Worm (Caenorhabditis elegans): ENCODE measurements around the gene gar-1.

gar-1 gene

ce11 chrX:6458001-6458400 lies 26.7 kb downstream of the gar-1 start:
- no peak for TF ChIP-seq tab-1 (GFP tag; IDR thresholded peaks at IDR 0.05)
- no peak for TF ChIP-seq med-1 (GFP tag; optimal IDR thresholded peaks at IDR 0.05; ENCODE audit: insufficient read depth)
- no peak for TF ChIP-seq T22C8.4 (GFP tag; IDR thresholded peaks at IDR 0.05)
- no peak for TF ChIP-seq ztf-23 (GFP tag; IDR thresholded peaks at IDR 0.05)
- TF ChIP-seq klf-2 (GFP tag; conservative IDR thresholded peaks at IDR 0.05): no peak

- TF ChIP-seq T22C8.4 (GFP tag; IDR thresholded peaks at IDR 0.05) (no peak), klf-2 (GFP tag; conservative IDR thresholded peaks at IDR 0.05) (no peak), cog-1 (tag; optimal IDR thresholded peaks at IDR 0.05) (no peak), med-1 (GFP tag; optimal IDR thresholded peaks at IDR 0.05; ENCODE audit: insufficient read depth) (no peak), ztf-23 (GFP tag; IDR thresholded peaks at IDR 0.05) (no peak), ref-1 (GFP tag; conservative IDR thresholded peaks at IDR 0.05) (no peak), ztf-29 (GFP tag; IDR thresholded peaks at IDR 0.05) (no peak), flt-1 (GFP tag; IDR thresholded peaks at IDR 0.05) (no peak), tab-1 (GFP tag; IDR thresholded peaks at IDR 0.05) (no peak)
Observed at ce11 chrX:6456567-6456966, 28.1 kb downstream of the gar-1 start, which contains the start of gene pept-1. pept-1 (plus strand) TSS chrX:6456872.

- no peak for TF ChIP-seq tab-1 (GFP tag; IDR thresholded peaks at IDR 0.05)
- TF ChIP-seq ref-1 (GFP tag; conservative IDR thresholded peaks at IDR 0.05): no peak
- TF ChIP-seq T22C8.4 (GFP tag; IDR thresholded peaks at IDR 0.05): no peak
- no peak for TF ChIP-seq ztf-29 (GFP tag; IDR thresholded peaks at IDR 0.05)
- no peak for TF ChIP-seq flt-1 (GFP tag; IDR thresholded peaks at IDR 0.05)
- TF ChIP-seq cog-1 (tag; optimal IDR thresholded peaks at IDR 0.05): no peak
- no peak for TF ChIP-seq klf-2 (GFP tag; conservative IDR thresholded peaks at IDR 0.05)
- TF ChIP-seq ztf-23 (GFP tag; IDR thresholded peaks at IDR 0.05): no peak
- TF ChIP-seq med-1 (GFP tag; optimal IDR thresholded peaks at IDR 0.05; ENCODE audit: insufficient read depth): no peak
Observed at ce11 chrX:6455157-6455556, 29.5 kb downstream of the gar-1 start, which contains the start of gene nas-33. nas-33 (minus strand) TSS chrX:6455257.

- TF ChIP-seq ref-1 (GFP tag; conservative IDR thresholded peaks at IDR 0.05) (no peak), med-1 (GFP tag; optimal IDR thresholded peaks at IDR 0.05; ENCODE audit: insufficient read depth) (no peak), flt-1 (GFP tag; IDR thresholded peaks at IDR 0.05) (no peak), klf-2 (GFP tag; conservative IDR thresholded peaks at IDR 0.05) (no peak), cog-1 (tag; optimal IDR thresholded peaks at IDR 0.05) (no peak)
Observed at ce11 chrX:6450839-6451491, 33.7 kb downstream of the gar-1 start, which contains the start of the genes grl-6 and K10C2.6. grl-6 (minus strand) TSS chrX:6450939. K10C2.6 (plus strand) TSS chrX:6451441.

ce11 chrX:6448866-6449400 lies 35.7 kb downstream of the gar-1 start, which contains the start of gene fah-1:
fah-1 (minus strand) TSS chrX:6448916.
- TF ChIP-seq flt-1 (GFP tag; IDR thresholded peaks at IDR 0.05): no peak
- no peak for TF ChIP-seq med-1 (GFP tag; optimal IDR thresholded peaks at IDR 0.05; ENCODE audit: insufficient read depth)
- TF ChIP-seq ref-1 (GFP tag; conservative IDR thresholded peaks at IDR 0.05): no peak
- no peak for TF ChIP-seq cog-1 (tag; optimal IDR thresholded peaks at IDR 0.05)
- no peak for TF ChIP-seq T22C8.4 (GFP tag; IDR thresholded peaks at IDR 0.05)
- no peak for TF ChIP-seq tab-1 (GFP tag; IDR thresholded peaks at IDR 0.05)
- no peak for TF ChIP-seq klf-2 (GFP tag; conservative IDR thresholded peaks at IDR 0.05)
- no peak for TF ChIP-seq ztf-23 (GFP tag; IDR thresholded peaks at IDR 0.05)
- no peak for TF ChIP-seq ztf-29 (GFP tag; IDR thresholded peaks at IDR 0.05)

ce11 chrX:6446564-6446963 lies 38.1 kb downstream of the gar-1 start, which contains the start of gene asp-14:
asp-14 (minus strand) TSS chrX:6446664.
- no peak for TF ChIP-seq ztf-23 (GFP tag; IDR thresholded peaks at IDR 0.05)
- TF ChIP-seq ref-1 (GFP tag; conservative IDR thresholded peaks at IDR 0.05): no peak

ce11 chrX:6445239-6445638 lies 39.4 kb downstream of the gar-1 start:
- TF ChIP-seq klf-2 (GFP tag; conservative IDR thresholded peaks at IDR 0.05): no peak
- TF ChIP-seq ztf-23 (GFP tag; IDR thresholded peaks at IDR 0.05): no peak
- no peak for TF ChIP-seq ref-1 (GFP tag; conservative IDR thresholded peaks at IDR 0.05)
- no peak for TF ChIP-seq tab-1 (GFP tag; IDR thresholded peaks at IDR 0.05)
- no peak for TF ChIP-seq cog-1 (tag; optimal IDR thresholded peaks at IDR 0.05)
- no peak for TF ChIP-seq ztf-29 (GFP tag; IDR thresholded peaks at IDR 0.05)
- no peak for TF ChIP-seq flt-1 (GFP tag; IDR thresholded peaks at IDR 0.05)
- no peak for TF ChIP-seq T22C8.4 (GFP tag; IDR thresholded peaks at IDR 0.05)

ce11 chrX:6443373-6443772 lies 41.3 kb downstream of the gar-1 start, which contains the start of gene K10C2.7:
K10C2.7 (minus strand) TSS chrX:6443473.
- no peak for TF ChIP-seq ztf-23 (GFP tag; IDR thresholded peaks at IDR 0.05)
- TF ChIP-seq ztf-29 (GFP tag; IDR thresholded peaks at IDR 0.05): no peak
- TF ChIP-seq med-1 (GFP tag; optimal IDR thresholded peaks at IDR 0.05; ENCODE audit: insufficient read depth): no peak
- TF ChIP-seq tab-1 (GFP tag; IDR thresholded peaks at IDR 0.05): no peak
- TF ChIP-seq flt-1 (GFP tag; IDR thresholded peaks at IDR 0.05): no peak
- TF ChIP-seq ref-1 (GFP tag; conservative IDR thresholded peaks at IDR 0.05): no peak
- no peak for TF ChIP-seq cog-1 (tag; optimal IDR thresholded peaks at IDR 0.05)
- no peak for TF ChIP-seq klf-2 (GFP tag; conservative IDR thresholded peaks at IDR 0.05)
- TF ChIP-seq T22C8.4 (GFP tag; IDR thresholded peaks at IDR 0.05): no peak

ce11 chrX:6440464-6440863 lies 44.2 kb downstream of the gar-1 start, which contains the start of gene K10C2.14:
K10C2.14 (minus strand) TSS chrX:6440564.
- TF ChIP-seq cog-1 (tag; optimal IDR thresholded peaks at IDR 0.05) (no peak), ztf-23 (GFP tag; IDR thresholded peaks at IDR 0.05) (no peak), tab-1 (GFP tag; IDR thresholded peaks at IDR 0.05) (no peak), T22C8.4 (GFP tag; IDR thresholded peaks at IDR 0.05) (no peak)

ce11 chrX:6437545-6437944 lies 47.1 kb downstream of the gar-1 start, which contains the start of gene K10C2.8:
K10C2.8 (minus strand) TSS chrX:6437645.
- TF ChIP-seq ref-1 (GFP tag; conservative IDR thresholded peaks at IDR 0.05) (no peak), tab-1 (GFP tag; IDR thresholded peaks at IDR 0.05) (no peak), cog-1 (tag; optimal IDR thresholded peaks at IDR 0.05) (no peak), flt-1 (GFP tag; IDR thresholded peaks at IDR 0.05) (no peak), med-1 (GFP tag; optimal IDR thresholded peaks at IDR 0.05; ENCODE audit: insufficient read depth) (no peak), T22C8.4 (GFP tag; IDR thresholded peaks at IDR 0.05) (no peak), ztf-29 (GFP tag; IDR thresholded peaks at IDR 0.05) (no peak), klf-2 (GFP tag; conservative IDR thresholded peaks at IDR 0.05) (no peak), ztf-23 (GFP tag; IDR thresholded peaks at IDR 0.05) (no peak)

Data from whole organism, midembryonic.